Fruit fly (Drosophila melanogaster): Measurements from ENCODE around the gene Cpr66D.

Gene Cpr66D

dm6 chr3L:8682551-8683375 lies 42.5 kb downstream of the Cpr66D start (continued):
- TF ChIP-seq Myb (GFP tag; optimal IDR thresholded peaks at IDR 0.05) (no peak), shn (GFP tag; optimal IDR thresholded peaks at IDR 0.05) (no peak), zfh2 (GFP tag; optimal IDR thresholded peaks at IDR 0.05) (no peak), ATbp (GFP tag; optimal IDR thresholded peaks at IDR 0.05) (no peak), CG18764 (GFP tag; optimal IDR thresholded peaks at IDR 0.05) (no peak), br (optimal IDR thresholded peaks at IDR 0.05) (no peak), toy (GFP tag; IDR thresholded peaks at IDR 0.05) (no peak), CG9817 (tag; optimal IDR thresholded peaks at IDR 0.05) (no peak), yki (optimal IDR thresholded peaks at IDR 0.05) (no peak), ranshi (GFP tag; IDR thresholded peaks at IDR 0.05) (no peak), Bgb (GFP tag; IDR thresholded peaks at IDR 0.05; ENCODE audit: partially characterized antibody) (no peak), kni (GFP tag; optimal IDR thresholded peaks at IDR 0.05) (no peak), CG34376 (GFP tag; optimal IDR thresholded peaks at IDR 0.05) (peak; percentile 28), emc (GFP tag; optimal IDR thresholded peaks at IDR 0.05) (no peak), sim (GFP tag; IDR thresholded peaks at IDR 0.05) (no peak), CG10543 (GFP tag; optimal IDR thresholded peaks at IDR 0.05) (peak; percentile 7), CG13775 (GFP tag; optimal IDR thresholded peaks at IDR 0.05) (no peak), HmgD (GFP tag; optimal IDR thresholded peaks at IDR 0.05) (no peak), chm (GFP tag; IDR thresholded peaks at IDR 0.05) (no peak), CG7786 (GFP tag; optimal IDR thresholded peaks at IDR 0.05) (no peak), tin (GFP tag; optimal IDR thresholded peaks at IDR 0.05) (no peak), HLH54F (GFP tag; optimal IDR thresholded peaks at IDR 0.05) (no peak), Dref (GFP tag; IDR thresholded peaks at IDR 0.05) (no peak), CoRest (tag; optimal IDR thresholded peaks at IDR 0.05) (no peak), CG10366 (GFP tag; IDR thresholded peaks at IDR 0.05) (no peak), Lim3 (GFP tag; IDR thresholded peaks at IDR 0.05) (no peak), vvl (GFP tag; IDR thresholded peaks at IDR 0.05) (peak; percentile 16), CG14965 (GFP tag; optimal IDR thresholded peaks at IDR 0.05; ENCODE audit: borderline replicate concordance) (no peak), Fer1 (GFP tag; optimal IDR thresholded peaks at IDR 0.05) (no peak), CG13894 (tag; optimal IDR thresholded peaks at IDR 0.05) (peak; percentile 17), ab (GFP tag; optimal IDR thresholded peaks at IDR 0.05) (no peak), Spps (tag; optimal IDR thresholded peaks at IDR 0.05) (no peak), pros (GFP tag; optimal IDR thresholded peaks at IDR 0.05) (no peak), Hmr (GFP tag; optimal IDR thresholded peaks at IDR 0.05) (no peak), unc-4 (GFP tag; IDR thresholded peaks at IDR 0.05; ENCODE audit: partially characterized antibody) (no peak), gcm (GFP tag; optimal IDR thresholded peaks at IDR 0.05) (no peak), lov (optimal IDR thresholded peaks at IDR 0.05) (no peak), lov (GFP tag; IDR thresholded peaks at IDR 0.05) (no peak), CG17912 (GFP tag; optimal IDR thresholded peaks at IDR 0.05) (no peak), CG14014 (GFP tag; IDR thresholded peaks at IDR 0.05) (no peak), cwo (GFP tag; optimal IDR thresholded peaks at IDR 0.05) (peak; percentile 83), CG11504 (tag; optimal IDR thresholded peaks at IDR 0.05) (peak; percentile 3), hb (GFP tag; IDR thresholded peaks at IDR 0.05; ENCODE audit: partially characterized antibody) (no peak), crc (GFP tag; optimal IDR thresholded peaks at IDR 0.05) (no peak), lilli (GFP tag; optimal IDR thresholded peaks at IDR 0.05) (no peak), cas (GFP tag; IDR thresholded peaks at IDR 0.05) (no peak), CG11560 (tag; IDR thresholded peaks at IDR 0.05) (no peak), odd (GFP tag; optimal IDR thresholded peaks at IDR 0.05) (no peak), CG13287 (GFP tag; IDR thresholded peaks at IDR 0.05; ENCODE audit: partially characterized antibody) (no peak), CG2116 (GFP tag; optimal IDR thresholded peaks at IDR 0.05) (no peak), CG1832 (GFP tag; optimal IDR thresholded peaks at IDR 0.05) (no peak)
